Worm (Caenorhabditis elegans): Measurements from ENCODE around the gene oatr-1.

The oatr-1 gene

DNA sequence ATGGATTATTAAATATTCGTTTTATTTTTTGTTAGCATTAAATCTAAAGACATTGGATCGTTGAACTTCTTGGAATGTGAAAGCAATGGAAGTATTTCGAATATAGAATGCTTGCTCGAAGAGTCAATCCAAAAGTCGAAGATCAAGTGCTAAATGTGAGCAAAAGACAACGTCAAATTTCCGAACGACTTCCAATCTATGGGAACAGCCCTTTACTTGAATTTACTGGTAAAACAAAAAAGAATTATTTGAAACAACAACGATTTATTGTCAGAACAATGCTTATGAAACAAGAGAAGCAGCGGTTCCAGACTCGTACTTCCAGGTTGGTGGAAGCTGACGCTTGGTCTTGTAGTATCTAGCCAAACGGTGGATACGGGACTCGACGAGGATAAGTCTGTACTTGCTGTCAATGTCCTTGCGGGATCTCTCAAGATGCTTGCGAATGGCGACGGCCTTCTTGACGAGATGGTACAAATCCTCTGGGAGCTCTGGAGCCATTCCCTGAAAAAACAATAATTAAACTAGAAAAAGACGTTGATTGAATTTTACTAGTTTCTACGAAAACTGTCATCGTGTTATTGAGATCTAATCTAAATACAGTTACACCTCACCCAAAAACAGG is 22.0 kb downstream of the oatr-1 start:
- no peak for TF ChIP-seq sma-3 (GFP tag; optimal IDR thresholded peaks at IDR 0.05)
- TF ChIP-seq mab-5 (tag; optimal IDR thresholded peaks at IDR 0.05) = no peak
- no peak for TF ChIP-seq snpc-4 (tag; optimal IDR thresholded peaks at IDR 0.05)
- TF ChIP-seq gmeb-1 (tag; optimal IDR thresholded peaks at IDR 0.05) = no peak
- TF ChIP-seq mbf-1 (tag; optimal IDR thresholded peaks at IDR 0.05) = no peak
- no peak for TF ChIP-seq ZK546.5 (tag; optimal IDR thresholded peaks at IDR 0.05)
- TF ChIP-seq lin-13 (GFP tag; optimal IDR thresholded peaks at IDR 0.05) = no peak
- no peak for TF ChIP-seq nhr-12 (tag; optimal IDR thresholded peaks at IDR 0.05)
- no peak for TF ChIP-seq C34F6.9 (tag; optimal IDR thresholded peaks at IDR 0.05)
- no peak for TF ChIP-seq crh-2 (tag; optimal IDR thresholded peaks at IDR 0.05)
- TF ChIP-seq Y55F3AM.14 (GFP tag; optimal IDR thresholded peaks at IDR 0.05) = no peak
- no peak for TF ChIP-seq nhr-21 (tag; optimal IDR thresholded peaks at IDR 0.05)
- TF ChIP-seq aly-2 (tag; optimal IDR thresholded peaks at IDR 0.05) = no peak
- no peak for TF ChIP-seq ztf-4 (tag; optimal IDR thresholded peaks at IDR 0.05)
- no peak for TF ChIP-seq peb-1 (tag; optimal IDR thresholded peaks at IDR 0.05)
- TF ChIP-seq sma-9 (GFP tag; optimal IDR thresholded peaks at IDR 0.05) = no peak
- TF ChIP-seq sma-9 (tag; optimal IDR thresholded peaks at IDR 0.05) = no peak
- TF ChIP-seq unc-62 (GFP tag; optimal IDR thresholded peaks at IDR 0.05) = no peak

DNA sequence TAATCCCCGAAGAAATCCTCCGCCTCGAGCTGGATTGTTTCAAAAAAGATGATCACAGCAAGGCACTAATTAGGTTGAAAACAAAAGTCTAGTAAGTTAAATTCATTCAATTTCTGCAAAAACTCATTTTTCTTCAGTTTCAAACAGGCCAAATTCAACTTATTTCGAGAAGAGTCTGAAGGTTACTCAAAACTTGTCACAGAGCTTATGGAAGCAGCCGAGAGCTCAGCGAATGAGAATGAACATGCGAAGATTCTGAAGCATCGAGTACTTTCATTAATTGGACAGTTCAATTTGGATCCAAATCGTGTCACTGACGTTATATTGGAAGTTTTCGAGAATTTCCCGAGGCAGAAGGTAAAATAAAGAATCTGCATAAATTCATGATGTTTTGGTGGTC is 27.5 kb downstream of the oatr-1 start:
- TF ChIP-seq ztf-11 (tag; optimal IDR thresholded peaks at IDR 0.05) (no peak), ama-1 (optimal IDR thresholded peaks at IDR 0.05) (no peak), elt-1 (tag; optimal IDR thresholded peaks at IDR 0.05) (no peak)

DNA sequence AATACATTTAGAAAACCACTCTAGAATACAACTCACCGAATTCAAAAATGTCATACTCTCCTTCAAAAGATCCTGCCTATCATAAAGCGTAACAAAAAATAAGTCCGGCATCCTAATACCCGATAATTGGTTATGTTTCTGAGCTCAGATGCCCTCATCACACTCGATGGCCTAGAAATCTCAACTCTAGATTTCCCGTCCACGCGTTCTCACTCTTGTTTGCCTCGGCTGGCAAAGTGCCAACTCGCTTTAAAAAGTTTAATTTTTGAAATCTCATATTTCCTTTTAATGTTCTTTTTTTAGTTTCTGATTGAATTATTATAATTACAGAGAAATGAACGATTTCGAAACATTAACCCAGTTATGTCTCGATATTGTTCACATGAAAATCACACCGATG is 28.3 kb downstream of the oatr-1 start, which contains the start of the genes C56G2.15 and thoc-2:
C56G2.15 (minus strand) TSS at position 188 of the 400 bp plus-strand sequence.
thoc-2 (plus strand) TSS at position 331 of the 400 bp plus-strand sequence.
- TF ChIP-seq unc-55 (GFP tag; optimal IDR thresholded peaks at IDR 0.05) = peak; percentile 24
- TF ChIP-seq lin-39 (tag; optimal IDR thresholded peaks at IDR 0.05) = no peak
- no peak for TF ChIP-seq unc-39 (tag; optimal IDR thresholded peaks at IDR 0.05)
- peak; percentile 45 for TF ChIP-seq nhr-129 (tag; optimal IDR thresholded peaks at IDR 0.05)
- TF ChIP-seq nhr-21 (tag; optimal IDR thresholded peaks at IDR 0.05) = no peak
- TF ChIP-seq mdl-1 (tag; optimal IDR thresholded peaks at IDR 0.05) = no peak
- no peak for TF ChIP-seq elt-3 (tag; optimal IDR thresholded peaks at IDR 0.05)
- no peak for TF ChIP-seq nhr-12 (tag; optimal IDR thresholded peaks at IDR 0.05)
- TF ChIP-seq unc-62 (GFP tag; optimal IDR thresholded peaks at IDR 0.05) = no peak
- no peak for TF ChIP-seq skn-1 (tag; optimal IDR thresholded peaks at IDR 0.05)
- TF ChIP-seq crh-2 (tag; optimal IDR thresholded peaks at IDR 0.05) = no peak
- peak; percentile 4 for TF ChIP-seq nhr-25 (tag; optimal IDR thresholded peaks at IDR 0.05)
- TF ChIP-seq lsy-2 (tag; optimal IDR thresholded peaks at IDR 0.05) = peak in 1 of 2 experiments; percentile 63

DNA sequence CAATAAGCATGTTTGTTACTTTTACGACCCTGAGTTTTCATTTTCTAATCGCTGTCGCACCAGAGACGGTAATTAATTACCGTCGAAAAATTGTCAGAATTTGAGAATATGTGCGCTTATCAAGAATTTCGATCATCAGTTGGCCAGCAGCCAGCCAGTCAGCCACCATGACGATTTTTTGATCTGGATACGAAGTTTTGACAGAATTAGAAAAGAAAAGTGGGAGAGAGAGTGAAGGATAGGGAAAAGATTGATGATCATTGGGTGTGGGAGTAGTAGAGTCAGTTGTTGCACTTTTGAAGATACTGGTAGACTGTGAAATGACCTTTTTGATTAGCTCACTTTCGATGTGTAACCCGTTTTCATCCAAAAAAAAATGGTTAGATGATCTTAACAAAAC is 31.6 kb downstream of the oatr-1 start:
- TF ChIP-seq R02D3.7 (tag; optimal IDR thresholded peaks at IDR 0.05) = no peak
- peak; percentile 67 for TF ChIP-seq egl-27 (tag; optimal IDR thresholded peaks at IDR 0.05)
- no peak for TF ChIP-seq gmeb-1 (tag; optimal IDR thresholded peaks at IDR 0.05)
- TF ChIP-seq elt-3 (tag; optimal IDR thresholded peaks at IDR 0.05) = no peak
- no peak for TF ChIP-seq nhr-237 (tag; optimal IDR thresholded peaks at IDR 0.05)
- TF ChIP-seq ztf-1 (GFP tag; conservative IDR thresholded peaks at IDR 0.05) = no peak
- peak; percentile 16 for TF ChIP-seq nhr-21 (tag; optimal IDR thresholded peaks at IDR 0.05)
- TF ChIP-seq ama-1 (optimal IDR thresholded peaks at IDR 0.05) = peak; percentile 55
- no peak for TF ChIP-seq Y55F3AM.14 (GFP tag; optimal IDR thresholded peaks at IDR 0.05)
- TF ChIP-seq mbf-1 (tag; optimal IDR thresholded peaks at IDR 0.05) = no peak
- peak; percentile 97 for TF ChIP-seq blmp-1 (tag; optimal IDR thresholded peaks at IDR 0.05; ENCODE audit: insufficient read depth)
- peak; percentile 99 for TF ChIP-seq ceh-16 (tag; optimal IDR thresholded peaks at IDR 0.05)
- no peak for TF ChIP-seq nhr-12 (tag; optimal IDR thresholded peaks at IDR 0.05)
- TF ChIP-seq lsy-2 (tag; optimal IDR thresholded peaks at IDR 0.05) = peak in 1 of 2 experiments; percentile 28
- TF ChIP-seq unc-39 (tag; optimal IDR thresholded peaks at IDR 0.05) = no peak
- TF ChIP-seq nhr-25 (tag; optimal IDR thresholded peaks at IDR 0.05) = peak; percentile 82
- TF ChIP-seq alr-1 (tag; optimal IDR thresholded peaks at IDR 0.05) = no peak
- TF ChIP-seq nhr-129 (tag; optimal IDR thresholded peaks at IDR 0.05) = peak; percentile 54
- no peak for TF ChIP-seq lin-11 (tag; optimal IDR thresholded peaks at IDR 0.05)
- TF ChIP-seq mab-5 (tag; optimal IDR thresholded peaks at IDR 0.05) = peak; percentile 9
- no peak for TF ChIP-seq ceh-82 (tag; optimal IDR thresholded peaks at IDR 0.05)
- no peak for TF ChIP-seq zag-1 (tag; optimal IDR thresholded peaks at IDR 0.05)
- no peak for TF ChIP-seq nhr-77 (tag; optimal IDR thresholded peaks at IDR 0.05)
- TF ChIP-seq snpc-4 (tag; optimal IDR thresholded peaks at IDR 0.05) = no peak
- TF ChIP-seq nhr-10 (tag; optimal IDR thresholded peaks at IDR 0.05) = no peak
- TF ChIP-seq ZK546.5 (tag; optimal IDR thresholded peaks at IDR 0.05) = no peak
- no peak for TF ChIP-seq aly-2 (tag; optimal IDR thresholded peaks at IDR 0.05)
- TF ChIP-seq ztf-4 (tag; optimal IDR thresholded peaks at IDR 0.05) = no peak
- peak; percentile 46 for TF ChIP-seq nhr-6 (tag; optimal IDR thresholded peaks at IDR 0.05)
- TF ChIP-seq peb-1 (tag; optimal IDR thresholded peaks at IDR 0.05) = no peak
- no peak for TF ChIP-seq unc-55 (GFP tag; optimal IDR thresholded peaks at IDR 0.05)
- TF ChIP-seq nhr-23 (tag; optimal IDR thresholded peaks at IDR 0.05) = no peak
- no peak for TF ChIP-seq nhr-11 (tag; optimal IDR thresholded peaks at IDR 0.05)
- peak; percentile 33 for TF ChIP-seq lin-13 (GFP tag; optimal IDR thresholded peaks at IDR 0.05)
- TF ChIP-seq sem-4 (tag; optimal IDR thresholded peaks at IDR 0.05) = peak; percentile 55
